Worm (Caenorhabditis elegans) whole organism, L4/young adult: ENCODE data around the gene ckb-4.

Source experiments
- W03F9.2 ChIP-seq: fragments of 150-350 bp; optimal IDR thresholded peaks from 2 replicates; lab custom pipeline; 2014; ENCODE audit warnings: missing biosample characterization, missing genetic modification characterization
- dao-5 ChIP-seq: sonication (generic microtip); optimal IDR thresholded peaks from 2 replicates; lab custom pipeline; 2016; ENCODE audit warnings: missing genotype, missing genetic modification characterization, moderate library complexity, missing compliant biosample characterization
- him-1 ChIP-seq: sonication (generic microtip); optimal IDR thresholded peaks from 2 replicates; lab custom pipeline; 2016; ENCODE audit warnings: missing genotype, missing genetic modification reagents, missing genetic modification characterization, missing compliant biosample characterization

- no peak for TF ChIP-seq him-1 (tag; lab: Kevin White, UChicago)
- TF ChIP-seq dao-5 (tag; lab: Kevin White, UChicago), result no peak
- no peak for TF ChIP-seq W03F9.2
Measured at ce11 chrV:2103118-2103517, 6.1 kb downstream of the ckb-4 start, which contains the start of gene F36F12.1.
